Fruit fly (Drosophila melanogaster) whole organism: ENCODE measurements around the gene CG11699.

ENCODE experiments used
- CG8478 ChIP-seq: fragments of >200 bp; optimal IDR thresholded peaks from 2 replicates; lab custom pipeline; 2018; ENCODE audit warnings: inconsistent platforms
- Dll ChIP-seq: fragments of >200 bp; optimal IDR thresholded peaks from 2 replicates; lab custom pipeline; 2017
- pan ChIP-seq: fragments of >200 bp; optimal IDR thresholded peaks from 2 replicates; lab custom pipeline; 2017
- psq ChIP-seq: fragments of >200 bp; optimal IDR thresholded peaks from 2 replicates; lab custom pipeline; 2017
- usp ChIP-seq: fragments of >200 bp; optimal IDR thresholded peaks from 2 replicates; lab custom pipeline; 2017; ENCODE audit warnings: missing biosample characterization, missing genetic modification characterization, mixed read lengths

- TF ChIP-seq psq (lab: Kevin White, UChicago) (no peak), Dll (no peak), usp (GFP tag; lab: Kevin White, UChicago) (no peak), CG8478 (lab: Kevin White, UChicago) (no peak), pan (lab: Kevin White, UChicago) (no peak)
Observed at dm6 chrX:11543318-11543717, 27.1 kb upstream of the CG11699 start.
